Fruit fly (Drosophila melanogaster): ENCODE measurements around the gene CG5445.
A peak's percentile ranks its signal among the peaks of the same experiment; 100 is the strongest.

DNA sequence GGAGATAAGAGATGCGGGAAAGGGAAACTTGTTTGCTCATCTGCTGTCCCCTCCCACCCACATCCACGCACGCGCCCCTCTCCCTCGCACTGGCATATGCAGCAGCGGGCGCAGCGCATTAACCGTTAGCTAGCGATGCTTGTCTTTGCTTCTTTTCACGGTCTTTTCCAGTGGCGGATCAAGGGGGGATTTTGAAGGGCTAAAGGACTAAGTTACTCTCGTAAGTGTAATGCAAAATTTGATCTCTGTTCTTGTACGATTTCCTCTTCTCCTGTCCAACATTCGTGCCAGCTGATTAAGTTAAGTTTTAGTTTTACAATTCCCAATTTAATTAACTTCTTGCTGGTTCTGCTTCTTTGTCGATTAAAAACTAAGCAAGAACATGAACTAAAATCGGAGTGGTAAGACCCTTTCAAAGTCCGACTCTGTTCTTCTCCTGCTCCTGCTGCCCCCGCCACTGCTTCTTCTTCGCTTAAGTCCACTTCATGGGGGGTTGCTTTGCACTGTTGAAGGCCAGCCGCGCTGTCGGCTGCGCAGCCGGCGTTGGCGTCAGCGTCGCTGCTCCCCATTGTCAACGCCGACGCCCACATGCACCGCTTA lies 18.4 kb downstream of the CG5445 start:
- TF ChIP-seq pan (optimal IDR thresholded peaks at IDR 0.05) (no peak), fru (GFP tag; optimal IDR thresholded peaks at IDR 0.05) (peak; percentile 83), h (GFP tag; optimal IDR thresholded peaks at IDR 0.05) (peak; percentile 74), psq (GFP tag; optimal IDR thresholded peaks at IDR 0.05) (peak; percentile 38), jim (GFP tag; optimal IDR thresholded peaks at IDR 0.05) (no peak), lola (GFP tag; optimal IDR thresholded peaks at IDR 0.05) (no peak), Hnf4 (GFP tag; optimal IDR thresholded peaks at IDR 0.05) (no peak), Vsx2 (GFP tag; optimal IDR thresholded peaks at IDR 0.05; ENCODE audit: partially characterized antibody) (no peak), CrebA (GFP tag; optimal IDR thresholded peaks at IDR 0.05; ENCODE audit: borderline replicate concordance) (no peak), Dfd (GFP tag; optimal IDR thresholded peaks at IDR 0.05) (no peak)
